Worm (Caenorhabditis elegans): Measurements from ENCODE around the gene C02F12.5.

DNA sequence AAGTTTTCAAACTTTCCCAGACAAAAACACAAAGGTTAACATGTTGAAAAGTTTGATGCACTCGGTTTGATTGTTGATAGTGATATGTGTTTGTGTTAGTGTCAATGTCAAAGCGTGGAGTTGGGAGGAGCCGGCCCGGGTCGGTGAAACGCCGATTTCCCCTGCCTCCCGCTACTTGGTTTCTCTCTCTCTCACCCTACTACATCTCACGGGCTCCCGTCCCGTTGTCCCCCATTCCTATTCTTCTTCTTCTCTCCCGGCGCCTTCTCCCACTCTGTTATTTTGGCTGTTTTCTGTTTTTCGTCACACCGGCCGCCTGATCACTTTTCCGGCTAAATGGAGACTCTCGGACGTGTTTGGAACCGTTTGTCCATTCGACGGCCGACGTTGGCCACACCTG, 34.4 kb upstream of the C02F12.5 start:
- no peak for TF ChIP-seq klf-2 (GFP tag; conservative IDR thresholded peaks at IDR 0.05)
- TF ChIP-seq ref-1 (GFP tag; conservative IDR thresholded peaks at IDR 0.05): no peak
- TF ChIP-seq T22C8.4 (GFP tag; IDR thresholded peaks at IDR 0.05): no peak
- TF ChIP-seq tab-1 (GFP tag; IDR thresholded peaks at IDR 0.05): no peak
- no peak for TF ChIP-seq cog-1 (tag; optimal IDR thresholded peaks at IDR 0.05)
- TF ChIP-seq med-1 (GFP tag; optimal IDR thresholded peaks at IDR 0.05; ENCODE audit: insufficient read depth): no peak
- no peak for TF ChIP-seq ztf-23 (GFP tag; IDR thresholded peaks at IDR 0.05)
- no peak for TF ChIP-seq ztf-29 (GFP tag; IDR thresholded peaks at IDR 0.05)
- no peak for TF ChIP-seq flt-1 (GFP tag; IDR thresholded peaks at IDR 0.05)

Data from whole organism, midembryonic.